Worm (Caenorhabditis elegans) whole organism, L4 larva: Measurements from ENCODE around the gene sra-4.

Source experiments
- F26F4.8 ChIP-seq: fragments of 200-800 bp; sonication (Bioruptor generic); conservative IDR thresholded peaks from 2 replicates; pipeline ENCODE4 v1.3.6; 2022; ENCODE audit warnings: missing genetic modification characterization, missing compliant biosample characterization
- T20F7.1 ChIP-seq: fragments of 200-800 bp; sonication (Bioruptor generic); optimal IDR thresholded peaks from 2 replicates; lab custom pipeline; 2018; ENCODE audit warnings: mild to moderate bottlenecking, missing genetic modification characterization, missing compliant biosample characterization
- Y5F2A.4 ChIP-seq: fragments of 200-800 bp; sonication (Bioruptor generic); optimal IDR thresholded peaks from 2 replicates; lab custom pipeline; 2018; ENCODE audit warnings: mild to moderate bottlenecking, missing genetic modification characterization, missing compliant biosample characterization
- Y75B8A.6 ChIP-seq: fragments of 200-800 bp; sonication (Bioruptor generic); IDR thresholded peaks from 2 replicates; pipeline ENCODE4 v1.3.6; 2022; ENCODE audit warnings: missing genetic modification reagents, missing genetic modification characterization, missing compliant biosample characterization
- aha-1 ChIP-seq: fragments of 150-350 bp; peaks from one replicate; lab custom pipeline; 2014; ENCODE audit warnings: missing biosample characterization, missing genetic modification characterization
- aly-2 ChIP-seq: sonication (generic microtip); optimal IDR thresholded peaks from 2 replicates; lab custom pipeline; 2018; ENCODE audit warnings: missing biosample characterization, missing genetic modification characterization
- arid-1 ChIP-seq: fragments of 200-800 bp; sonication (Bioruptor generic); conservative IDR thresholded peaks from 2 replicates; pipeline ENCODE4 v1.3.6; 2022; ENCODE audit warnings: missing genetic modification reagents, missing genetic modification characterization, missing compliant biosample characterization
- attf-4 ChIP-seq: sonication (generic microtip); optimal IDR thresholded peaks from 3 replicates; lab custom pipeline; 2017; ENCODE audit warnings: missing biosample characterization, missing genetic modification characterization
- ceh-28 ChIP-seq: fragments of 150-350 bp; optimal IDR thresholded peaks from 2 replicates; lab custom pipeline; 2014; ENCODE audit warnings: missing biosample characterization, missing genetic modification reagents, missing genetic modification characterization
- ceh-32 ChIP-seq: sonication (generic microtip); optimal IDR thresholded peaks from 2 replicates; lab custom pipeline; 2016; ENCODE audit warnings: mild to moderate bottlenecking, missing genetic modification characterization, missing compliant biosample characterization; ENCODE audit not compliant: poor library complexity
- ceh-44 ChIP-seq: fragments of 200-800 bp; sonication (Bioruptor generic); IDR thresholded peaks from 2 replicates; pipeline ENCODE4 v1.3.6; 2022; ENCODE audit warnings: missing genetic modification reagents, missing genetic modification characterization, missing compliant biosample characterization
- ceh-62 ChIP-seq: sonication (generic microtip); optimal IDR thresholded peaks from 2 replicates; lab custom pipeline; 2017; ENCODE audit warnings: missing biosample characterization, missing genetic modification characterization
- daf-12 ChIP-seq: fragments of 150-350 bp; optimal IDR thresholded peaks from 2 replicates; lab custom pipeline; 2014; ENCODE audit warnings: missing biosample characterization, missing genetic modification reagents, missing genetic modification characterization
- daf-8 ChIP-seq: fragments of 200-800 bp; sonication (Bioruptor generic); IDR thresholded peaks from 2 replicates; pipeline ENCODE4 v1.3.6; 2022; ENCODE audit warnings: missing genetic modification characterization, missing compliant biosample characterization
- dmd-6 ChIP-seq: fragments of 200-800 bp; sonication (Bioruptor generic); IDR thresholded peaks from 2 replicates; pipeline ENCODE4 v1.3.6; 2022; ENCODE audit warnings: missing genetic modification reagents, missing genetic modification characterization, missing compliant biosample characterization
- dmd-8 ChIP-seq: fragments of 200-800 bp; sonication (Bioruptor generic); IDR thresholded peaks from 2 replicates; pipeline ENCODE4 v1.3.6; 2022; ENCODE audit warnings: missing genetic modification characterization, missing compliant biosample characterization
- dmd-9 ChIP-seq: fragments of 200-800 bp; sonication (Bioruptor generic); IDR thresholded peaks from 2 replicates; pipeline ENCODE4 v1.3.6; 2022; ENCODE audit warnings: missing genetic modification reagents, missing genetic modification characterization, missing compliant biosample characterization
- dpl-1 ChIP-seq: fragments of 150-350 bp; optimal IDR thresholded peaks from 2 replicates; lab custom pipeline; 2014; ENCODE audit warnings: missing biosample characterization, missing genetic modification reagents, missing genetic modification characterization
- duxl-1 ChIP-seq: sonication (generic microtip); optimal IDR thresholded peaks from 2 replicates; lab custom pipeline; 2016; ENCODE audit warnings: mild to moderate bottlenecking, missing genetic modification characterization, moderate library complexity, missing compliant biosample characterization; ENCODE audit not compliant: poor library complexity
- egl-27 ChIP-seq: sonication (generic microtip); optimal IDR thresholded peaks from 3 replicates; lab custom pipeline; 2017; ENCODE audit warnings: missing biosample characterization, missing genetic modification reagents, missing genetic modification characterization
- gei-8 ChIP-seq: fragments of 200-800 bp; sonication (Bioruptor generic); optimal IDR thresholded peaks from 2 replicates; lab custom pipeline; 2018; ENCODE audit warnings: mild to moderate bottlenecking, missing genetic modification characterization, missing compliant biosample characterization
- hif-1 ChIP-seq, 2 experiments: sonication (generic microtip); optimal IDR thresholded peaks; 2 replicates each; lab custom pipeline; 2016 to 2017; ENCODE audit warnings: missing compliant biosample characterization in 2 of 2, missing genetic modification characterization in 2 of 2, missing genetic modification reagents in 2 of 2, missing genotype in 2 of 2, mild to moderate bottlenecking in 1 of 2
- hlh-11 ChIP-seq: fragments of 200-800 bp; sonication (Bioruptor generic); optimal IDR thresholded peaks from 2 replicates; lab custom pipeline; 2018; ENCODE audit warnings: mild to moderate bottlenecking, missing genetic modification characterization, missing compliant biosample characterization
- hlh-30 ChIP-seq: sonication (generic microtip); optimal IDR thresholded peaks from 2 replicates; lab custom pipeline; 2017; ENCODE audit warnings: antibody characterized with exemption, mild to moderate bottlenecking, missing genetic modification characterization, missing compliant biosample characterization; ENCODE audit not compliant: insufficient read depth
- hmg-1.1 ChIP-seq: fragments of 200-800 bp; sonication (Bioruptor generic); IDR thresholded peaks from 2 replicates; pipeline ENCODE4 v1.3.6; 2022; ENCODE audit warnings: missing genetic modification reagents, missing genetic modification characterization, missing compliant biosample characterization
- jun-1 ChIP-seq: fragments of 150-350 bp; optimal IDR thresholded peaks from 2 replicates; lab custom pipeline; 2014; ENCODE audit warnings: missing biosample characterization, missing genetic modification reagents, missing genetic modification characterization
- lin-1 ChIP-seq: fragments of 200-800 bp; sonication (Bioruptor generic); IDR thresholded peaks from 2 replicates; pipeline ENCODE4 v1.3.6; 2022; ENCODE audit warnings: missing genetic modification reagents, missing genetic modification characterization, missing compliant biosample characterization
- lin-29 ChIP-seq: fragments of 200-800 bp; sonication (Bioruptor generic); IDR thresholded peaks from 2 replicates; pipeline ENCODE4 v1.3.6; 2022; ENCODE audit warnings: missing genetic modification reagents, missing genetic modification characterization, missing compliant biosample characterization
- lin-38 ChIP-seq: fragments of 200-800 bp; sonication (Bioruptor generic); IDR thresholded peaks from 2 replicates; pipeline ENCODE4 v1.3.6; 2022; ENCODE audit warnings: missing genetic modification reagents, missing genetic modification characterization, missing compliant biosample characterization
- lsy-2 ChIP-seq, 2 experiments: fragments of 150-350 bp in 1 of 2; sonication (generic microtip) in 1 of 2; optimal IDR thresholded peaks; 2 replicates each; lab custom pipeline; 2014 to 2017; ENCODE audit warnings: missing biosample characterization in 2 of 2, missing genetic modification characterization in 2 of 2
- madf-9 ChIP-seq: fragments of 200-800 bp; sonication (Bioruptor generic); conservative IDR thresholded peaks from 2 replicates; pipeline ENCODE4 v1.3.6; 2022; ENCODE audit warnings: missing genetic modification reagents, missing genetic modification characterization, missing compliant biosample characterization
- mdl-1 ChIP-seq, 2 experiments: fragments of 150-350 bp in 1 of 2; sonication (generic microtip) in 1 of 2; optimal IDR thresholded peaks; 2 replicates each; lab custom pipeline; 2014 to 2017; ENCODE audit warnings: missing biosample characterization in 2 of 2, missing genetic modification characterization in 2 of 2
- mdt-29 ChIP-seq: fragments of 200-800 bp; sonication (Bioruptor generic); IDR thresholded peaks from 2 replicates; pipeline ENCODE4 v1.3.6; 2022; ENCODE audit warnings: missing genetic modification reagents, missing genetic modification characterization, missing compliant biosample characterization
- mes-2 ChIP-seq: sonication (generic microtip); optimal IDR thresholded peaks from 2 replicates; lab custom pipeline; 2016; ENCODE audit warnings: missing genotype, mild to moderate bottlenecking, missing genetic modification characterization, missing compliant biosample characterization; ENCODE audit not compliant: poor library complexity, severe bottlenecking
- mxl-2 ChIP-seq: fragments of 200-800 bp; sonication (Bioruptor generic); conservative IDR thresholded peaks from 2 replicates; pipeline ENCODE4 v1.3.6; 2022; ENCODE audit warnings: missing genetic modification reagents, missing genetic modification characterization, missing compliant biosample characterization
- nhr-10 ChIP-seq: fragments of 150-350 bp; optimal IDR thresholded peaks from 2 replicates; lab custom pipeline; 2014; ENCODE audit warnings: missing biosample characterization, missing genetic modification characterization
- nhr-11 ChIP-seq: fragments of 150-350 bp; optimal IDR thresholded peaks from 2 replicates; lab custom pipeline; 2014; ENCODE audit warnings: missing biosample characterization, missing genetic modification characterization
- nhr-111 ChIP-seq: fragments of 200-800 bp; sonication (Bioruptor generic); optimal IDR thresholded peaks from 2 replicates; lab custom pipeline; 2018; ENCODE audit warnings: mild to moderate bottlenecking, missing genetic modification characterization, missing compliant biosample characterization
- nhr-28 ChIP-seq: fragments of 150-350 bp; optimal IDR thresholded peaks from 2 replicates; lab custom pipeline; 2014; ENCODE audit warnings: missing biosample characterization, missing genetic modification characterization
- nhr-42 ChIP-seq: fragments of 200-800 bp; sonication (Bioruptor generic); IDR thresholded peaks from 2 replicates; pipeline ENCODE4 v1.3.6; 2022; ENCODE audit warnings: missing genetic modification characterization, missing compliant biosample characterization
- nhr-48 ChIP-seq: sonication (generic microtip); optimal IDR thresholded peaks from 2 replicates; lab custom pipeline; 2016; ENCODE audit warnings: mild to moderate bottlenecking, missing genetic modification characterization, missing compliant biosample characterization
- nhr-77 ChIP-seq: fragments of 150-350 bp; optimal IDR thresholded peaks from 2 replicates; lab custom pipeline; 2014; ENCODE audit warnings: missing biosample characterization, missing genetic modification characterization
- php-3 ChIP-seq: fragments of 200-800 bp; sonication (Bioruptor generic); IDR thresholded peaks from 2 replicates; pipeline ENCODE4 v1.3.6; 2022; ENCODE audit warnings: missing genetic modification reagents, missing genetic modification characterization, missing compliant biosample characterization
- pqm-1 ChIP-seq: sonication (generic microtip); optimal IDR thresholded peaks from 2 replicates; lab custom pipeline; 2017; ENCODE audit warnings: missing biosample characterization, missing genetic modification characterization
- rbr-2 ChIP-seq: sonication (generic microtip); optimal IDR thresholded peaks from 2 replicates; lab custom pipeline; 2016; ENCODE audit warnings: missing genotype, missing genetic modification characterization, missing compliant biosample characterization
- set-16 ChIP-seq: fragments of 200-800 bp; sonication (Bioruptor generic); IDR thresholded peaks from 2 replicates; pipeline ENCODE4 v1.3.6; 2022; ENCODE audit warnings: missing genetic modification reagents, missing genetic modification characterization, missing compliant biosample characterization
- tra-1 ChIP-seq: fragments of 200-800 bp; sonication (Bioruptor generic); IDR thresholded peaks from 2 replicates; pipeline ENCODE4 v1.3.6; 2022; ENCODE audit warnings: missing genetic modification reagents, missing genetic modification characterization, missing compliant biosample characterization
- unc-130 ChIP-seq: sonication (generic microtip); optimal IDR thresholded peaks from 2 replicates; lab custom pipeline; 2016; ENCODE audit warnings: missing genetic modification reagents, missing genetic modification characterization, missing compliant biosample characterization
- unc-62 ChIP-seq, 3 experiments: fragments of 150-350 bp in 1 of 3; sonication (generic microtip); optimal IDR thresholded peaks in 2 of 3; peaks in 1 of 3; 1 replicate in 1 of 3; 2 replicates in 2 of 3; lab custom pipeline; 2014 to 2017; ENCODE audit warnings: missing biosample characterization in 3 of 3, missing genetic modification characterization in 3 of 3, missing genetic modification reagents in 3 of 3, missing genotype in 1 of 3
- zag-1 ChIP-seq: fragments of 150-350 bp; optimal IDR thresholded peaks from 2 replicates; lab custom pipeline; 2014; ENCODE audit warnings: missing biosample characterization, missing genetic modification characterization
- ztf-11 ChIP-seq: fragments of 150-350 bp; optimal IDR thresholded peaks from 2 replicates; lab custom pipeline; 2014; ENCODE audit warnings: missing biosample characterization, missing genetic modification characterization

Gene sra-4

ce11 chrII:9501955-9502354, 40.7 kb downstream of the sra-4 start (continued):
- TF ChIP-seq php-3 (GFP tag; lab: Robert Waterston, UW): peak; percentile 74
- TF ChIP-seq mes-2 (tag; lab: Kevin White, UChicago): no peak
- TF ChIP-seq lsy-2 (tag; optimal IDR thresholded peaks at IDR 0.05; lab: Kevin White, UChicago): no peak
- peak; percentile 68 for TF ChIP-seq nhr-77
- TF ChIP-seq duxl-1: no peak
- peak; percentile 87 for TF ChIP-seq hlh-11 (tag; lab: Kevin White, UChicago)
- TF ChIP-seq dmd-8 (GFP tag; lab: Robert Waterston, UW): no peak
- TF ChIP-seq Y5F2A.4: no peak
- no peak for TF ChIP-seq jun-1 (tag; lab: Kevin White, UChicago)
- peak; percentile 23 for TF ChIP-seq pqm-1
- TF ChIP-seq hlh-30: peak; percentile 85
- no peak for TF ChIP-seq ceh-44
- no peak for TF ChIP-seq gei-8
- TF ChIP-seq egl-27: no peak
- no peak for TF ChIP-seq ceh-28 (tag; lab: Kevin White, UChicago)
- TF ChIP-seq ztf-11 (tag; lab: Kevin White, UChicago): no peak
- TF ChIP-seq Y75B8A.6: no peak
- peak; percentile 35 for TF ChIP-seq aha-1 (tag; lab: Kevin White, UChicago)
- TF ChIP-seq dpl-1 (GFP tag; lab: Kevin White, UChicago): no peak
- peak; percentile 57 for TF ChIP-seq lin-1 (GFP tag; lab: Robert Waterston, UW)
- no peak for TF ChIP-seq nhr-42 (GFP tag; lab: Robert Waterston, UW)
- peak; percentile 91 for TF ChIP-seq dmd-6 (GFP tag; lab: Robert Waterston, UW)
- TF ChIP-seq unc-130 (GFP tag; lab: Kevin White, UChicago): no peak
- peak; percentile 66 for TF ChIP-seq nhr-48
- no peak for TF ChIP-seq madf-9 (GFP tag; lab: Robert Waterston, UW)
- TF ChIP-seq mdt-29 (GFP tag; lab: Robert Waterston, UW): peak; percentile 61; the same call in 1 of the 2 replicates
- TF ChIP-seq nhr-11 (tag; lab: Kevin White, UChicago): peak; percentile 72
- no peak for TF ChIP-seq mxl-2 (GFP tag; lab: Robert Waterston, UW)
- no peak for TF ChIP-seq set-16
- TF ChIP-seq ceh-32: no peak
- peak in 1 of 2 experiments; percentile 55 for TF ChIP-seq unc-62 (GFP tag; optimal IDR thresholded peaks at IDR 0.05 in 1 of 2; lab: Kevin White, UChicago)
- no peak for TF ChIP-seq unc-62 (tag; optimal IDR thresholded peaks at IDR 0.05; lab: Kevin White, UChicago)
- no peak for TF ChIP-seq F26F4.8 (GFP tag; lab: Robert Waterston, UW)
- TF ChIP-seq attf-4 (tag; lab: Kevin White, UChicago): no peak
- no peak for TF ChIP-seq mdl-1 (tag; optimal IDR thresholded peaks at IDR 0.05; lab: Kevin White, UChicago)
- peak; percentile 81 for TF ChIP-seq tra-1
- TF ChIP-seq hmg-1.1 (GFP tag; lab: Robert Waterston, UW): no peak
- TF ChIP-seq zag-1 (tag; lab: Kevin White, UChicago): no peak
- TF ChIP-seq daf-8 (GFP tag; lab: Robert Waterston, UW): no peak
- no peak for TF ChIP-seq rbr-2
- no peak for TF ChIP-seq hif-1 (tag; optimal IDR thresholded peaks at IDR 0.05; lab: Kevin White, UChicago)
- no peak for TF ChIP-seq lin-38
- no peak for TF ChIP-seq aly-2 (tag; lab: Kevin White, UChicago)
- no peak for TF ChIP-seq dmd-9
- TF ChIP-seq lin-29 (GFP tag; lab: Robert Waterston, UW): no peak
- TF ChIP-seq nhr-28 (tag; lab: Kevin White, UChicago): peak; percentile 71
- no peak for TF ChIP-seq nhr-111 (GFP tag; lab: Kevin White, UChicago)
- TF ChIP-seq daf-12 (tag; lab: Kevin White, UChicago): no peak
- peak; percentile 12 for TF ChIP-seq T20F7.1 (GFP tag; lab: Kevin White, UChicago)
- peak; percentile 60 for TF ChIP-seq nhr-10
- TF ChIP-seq arid-1 (GFP tag; lab: Robert Waterston, UW): no peak
- no peak for TF ChIP-seq ceh-62 (tag; lab: Kevin White, UChicago)
